Fruit fly (Drosophila melanogaster) S2 (cell line): Measurements from ENCODE around the gene CG13138.

Experiments used
- CG8478 ChIP-seq: fragments of >200 bp; optimal IDR thresholded peaks from 2 replicates; lab custom pipeline; 2018
- CTCF ChIP-seq, 2 experiments: fragments of >200 bp; optimal IDR thresholded peaks; 2 replicates each; lab custom pipeline; 2018

DNA sequence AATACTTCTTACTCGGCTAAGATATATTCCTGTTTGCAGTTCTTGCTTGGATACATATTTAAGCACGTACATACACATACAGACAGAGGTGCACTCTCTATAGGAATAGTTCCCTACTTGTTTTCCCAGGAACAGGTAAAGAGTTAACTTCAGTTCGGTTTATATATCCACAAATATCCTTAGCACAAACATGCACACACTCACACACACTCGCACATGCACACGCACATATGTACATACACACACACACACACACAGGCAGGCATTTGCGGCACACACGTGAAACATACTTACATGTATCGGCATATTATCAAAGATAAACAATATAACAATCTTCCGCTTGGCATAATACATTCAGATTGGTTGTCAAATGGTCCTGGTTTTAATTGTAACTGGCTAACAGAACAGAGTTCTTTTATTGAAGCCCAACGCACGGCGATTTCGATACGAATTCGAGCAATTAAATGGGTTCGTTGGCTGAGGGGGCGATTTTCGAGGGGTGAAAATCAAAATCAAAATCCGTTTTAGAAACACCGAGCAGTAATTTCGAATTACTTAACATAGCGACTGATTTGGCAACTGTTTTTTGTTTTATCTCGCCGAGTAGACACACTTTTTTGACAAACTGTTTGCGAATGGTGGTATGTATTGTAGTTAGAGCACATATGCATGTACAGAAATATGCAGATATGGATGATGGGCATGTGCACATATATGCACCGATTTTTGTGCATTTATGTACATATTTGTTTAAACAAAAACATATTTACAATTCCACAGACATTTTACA is 41.7 kb downstream of the CG13138 start:
- TF ChIP-seq CTCF (optimal IDR thresholded peaks at IDR 0.05; lab: Kevin White, UChicago) (no peak), CG8478 (no peak)
